Worm (Caenorhabditis elegans): ENCODE measurements around the gene lsm-7.

lsm-7 gene

ce11 chrIV:10958230-10958588 is 24.9 kb downstream of the lsm-7 start, which contains the start of gene sri-19:
Gene sri-19 (plus strand): TSS chrIV:10958372.
- TF ChIP-seq pha-4 (GFP tag; IDR thresholded peaks at IDR 0.05): no peak
- no peak for TF ChIP-seq pha-4 (tag; optimal IDR thresholded peaks at IDR 0.05)
- TF ChIP-seq duxl-1 (tag; optimal IDR thresholded peaks at IDR 0.05; ENCODE audit: poor library complexity): no peak
- TF ChIP-seq nhr-77 (tag; optimal IDR thresholded peaks at IDR 0.05): no peak

ce11 chrIV:10964688-10965087 is 31.4 kb downstream of the lsm-7 start:
- TF ChIP-seq saeg-2 (GFP tag; IDR thresholded peaks at IDR 0.05) (no peak), mdl-1 (tag; optimal IDR thresholded peaks at IDR 0.05) (peak in 1 of 2 experiments; percentile 1), nhr-11 (tag; optimal IDR thresholded peaks at IDR 0.05) (no peak), daf-12 (tag; optimal IDR thresholded peaks at IDR 0.05) (no peak), dve-1 (tag; optimal IDR thresholded peaks at IDR 0.05; ENCODE audit: insufficient read depth) (peak; percentile 52), nhr-237 (tag; optimal IDR thresholded peaks at IDR 0.05) (no peak), nhr-76 (tag; optimal IDR thresholded peaks at IDR 0.05) (no peak), aly-2 (tag; optimal IDR thresholded peaks at IDR 0.05) (no peak), nhr-77 (tag; optimal IDR thresholded peaks at IDR 0.05) (peak; percentile 24), unc-62 (GFP tag; optimal IDR thresholded peaks at IDR 0.05 in 1 of 2) (no peak), unc-62 (tag; optimal IDR thresholded peaks at IDR 0.05) (no peak), nhr-48 (tag; optimal IDR thresholded peaks at IDR 0.05) (peak; percentile 50), nhr-42 (GFP tag; IDR thresholded peaks at IDR 0.05) (no peak), ctbp-1 (GFP tag; IDR thresholded peaks at IDR 0.05) (no peak), gei-8 (GFP tag; optimal IDR thresholded peaks at IDR 0.05) (no peak), dmd-6 (GFP tag; IDR thresholded peaks at IDR 0.05) (peak; percentile 72), mxl-3 (GFP tag; optimal IDR thresholded peaks at IDR 0.05) (peak; percentile 12), tra-1 (GFP tag; IDR thresholded peaks at IDR 0.05) (no peak), nhr-28 (tag; optimal IDR thresholded peaks at IDR 0.05) (peak; percentile 56), lin-1 (GFP tag; IDR thresholded peaks at IDR 0.05) (no peak), F26F4.8 (GFP tag; conservative IDR thresholded peaks at IDR 0.05) (no peak), fos-1 (tag; optimal IDR thresholded peaks at IDR 0.05) (no peak), ama-1 (optimal IDR thresholded peaks at IDR 0.05) (no peak), Y105C5A.15 (GFP tag; IDR thresholded peaks at IDR 0.05) (no peak), daf-16 (GFP tag; optimal IDR thresholded peaks at IDR 0.05) (no peak), daf-16 (tag; optimal IDR thresholded peaks at IDR 0.05) (peak; percentile 55), php-3 (GFP tag; IDR thresholded peaks at IDR 0.05) (no peak), duxl-1 (tag; optimal IDR thresholded peaks at IDR 0.05; ENCODE audit: poor library complexity) (no peak), hlh-30 (tag; optimal IDR thresholded peaks at IDR 0.05; ENCODE audit: insufficient read depth) (peak; percentile 44), hmg-1.1 (GFP tag; IDR thresholded peaks at IDR 0.05) (no peak)

DNA sequence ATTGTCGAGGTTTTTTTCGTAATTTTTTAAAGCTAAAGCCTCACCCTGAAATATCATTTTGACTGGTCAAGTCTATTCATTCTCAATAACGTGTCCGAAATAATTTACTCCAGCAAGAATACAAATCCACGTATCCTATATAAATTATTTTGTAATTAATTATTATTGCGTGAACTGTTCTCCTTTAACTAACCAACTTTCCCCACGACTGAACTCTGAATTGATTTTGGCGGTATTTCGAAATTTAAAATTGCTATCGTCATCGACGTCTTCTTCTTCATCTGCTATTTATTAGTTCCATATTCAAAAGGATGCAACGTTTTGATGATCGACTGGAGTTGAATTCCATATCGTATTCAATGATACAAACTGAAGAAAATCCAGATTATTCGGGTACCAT is 33.1 kb downstream of the lsm-7 start, which contains the start of the genes aqp-3 and Y69E1A.8:
Gene aqp-3 (minus strand): TSS at position 101 of the 400 bp plus-strand sequence.
Gene Y69E1A.8 (plus strand): TSS at position 246 of the 400 bp plus-strand sequence.
- TF ChIP-seq T20F7.1 (GFP tag; optimal IDR thresholded peaks at IDR 0.05): no peak
- no peak for TF ChIP-seq mdl-1 (tag; optimal IDR thresholded peaks at IDR 0.05)
- no peak for TF ChIP-seq lin-29 (GFP tag; IDR thresholded peaks at IDR 0.05)
- no peak for TF ChIP-seq ceh-44 (GFP tag; IDR thresholded peaks at IDR 0.05)
- no peak for TF ChIP-seq nhr-42 (GFP tag; IDR thresholded peaks at IDR 0.05)

ce11 chrIV:10970333-10970732 is 37.0 kb downstream of the lsm-7 start:
- TF ChIP-seq aha-1 (tag): no peak
- no peak for TF ChIP-seq dmd-9 (GFP tag; IDR thresholded peaks at IDR 0.05)
- no peak for TF ChIP-seq Y48G9A.11 (GFP tag; IDR thresholded peaks at IDR 0.05)
- TF ChIP-seq F49E8.2 (tag; optimal IDR thresholded peaks at IDR 0.05; ENCODE audit: borderline replicate concordance): no peak
- no peak for TF ChIP-seq tag-97 (GFP tag; IDR thresholded peaks at IDR 0.05)
- no peak for TF ChIP-seq ceh-28 (tag; optimal IDR thresholded peaks at IDR 0.05)
- no peak for TF ChIP-seq F37D6.2 (tag; optimal IDR thresholded peaks at IDR 0.05)
- no peak for TF ChIP-seq madf-5 (GFP tag; IDR thresholded peaks at IDR 0.05)
- no peak for TF ChIP-seq mxl-2 (GFP tag; conservative IDR thresholded peaks at IDR 0.05)
- peak in 1 of 2 experiments; percentile 44 for TF ChIP-seq unc-62 (GFP tag; optimal IDR thresholded peaks at IDR 0.05 in 1 of 2)
- no peak for TF ChIP-seq unc-62 (tag; optimal IDR thresholded peaks at IDR 0.05)
- no peak for TF ChIP-seq snpc-1.2 (GFP tag; IDR thresholded peaks at IDR 0.05)
- TF ChIP-seq egl-43 (GFP tag; IDR thresholded peaks at IDR 0.05): no peak
- peak; percentile 59; the same call in 1 of the 2 replicates for TF ChIP-seq tra-1 (GFP tag; IDR thresholded peaks at IDR 0.05)
- TF ChIP-seq ceh-62 (tag; optimal IDR thresholded peaks at IDR 0.05): no peak
- TF ChIP-seq saeg-2 (GFP tag; IDR thresholded peaks at IDR 0.05): no peak
- TF ChIP-seq hlh-30 (tag; optimal IDR thresholded peaks at IDR 0.05; ENCODE audit: insufficient read depth): peak; percentile 30
- no peak for TF ChIP-seq ZK337.2 (GFP tag; IDR thresholded peaks at IDR 0.05)

All from whole organism, L4 larva.